Worm (Caenorhabditis elegans) whole organism, young adult: ENCODE data around the gene T21B10.4.

Experiments used
- D2030.7 ChIP-seq: fragments of 200-800 bp; sonication (Bioruptor generic); IDR thresholded peaks from 2 replicates; pipeline ENCODE4 v1.3.6; 2022; ENCODE audit warnings: missing genetic modification reagents, missing genetic modification characterization, missing compliant biosample characterization
- F10E7.11 ChIP-seq: sonication (generic microtip); optimal IDR thresholded peaks from 2 replicates; lab custom pipeline; 2017; ENCODE audit warnings: mild to moderate bottlenecking, missing genetic modification characterization, moderate library complexity, missing compliant biosample characterization
- F37B4.10 ChIP-seq: fragments of 200-800 bp; sonication (Bioruptor generic); IDR thresholded peaks from 2 replicates; pipeline ENCODE4 v1.3.6; 2022; ENCODE audit warnings: missing genetic modification characterization, missing compliant biosample characterization
- T26A5.8 ChIP-seq: sonication (generic microtip); optimal IDR thresholded peaks from 2 replicates; lab custom pipeline; 2016; ENCODE audit warnings: missing genetic modification characterization, missing compliant biosample characterization
- attf-5 ChIP-seq: fragments of 200-800 bp; sonication (Bioruptor generic); optimal IDR thresholded peaks from 2 replicates; lab custom pipeline; 2018; ENCODE audit warnings: mild to moderate bottlenecking, missing genetic modification characterization, missing compliant biosample characterization
- ceh-91 ChIP-seq: fragments of 200-800 bp; sonication (Bioruptor generic); IDR thresholded peaks from 2 replicates; pipeline ENCODE4 v1.3.6; 2022; ENCODE audit warnings: missing genetic modification reagents, missing genetic modification characterization, missing compliant biosample characterization
- gei-17 ChIP-seq: fragments of 200-800 bp; sonication (Bioruptor generic); optimal IDR thresholded peaks from 2 replicates; lab custom pipeline; 2018; ENCODE audit warnings: mild to moderate bottlenecking, missing genetic modification characterization, missing compliant biosample characterization
- nhr-27 ChIP-seq: fragments of 200-800 bp; sonication (Bioruptor generic); optimal IDR thresholded peaks from 2 replicates; lab custom pipeline; 2018; ENCODE audit warnings: mild to moderate bottlenecking, missing genetic modification characterization, moderate library complexity, missing compliant biosample characterization
- rcor-1 ChIP-seq: fragments of 200-800 bp; sonication (Bioruptor generic); IDR thresholded peaks from 2 replicates; pipeline ENCODE4 v1.3.6; 2022; ENCODE audit warnings: missing genetic modification reagents, missing genetic modification characterization, missing compliant biosample characterization
- unc-130 ChIP-seq: sonication (generic microtip); optimal IDR thresholded peaks from 2 replicates; lab custom pipeline; 2016; ENCODE audit warnings: missing genetic modification reagents, missing genetic modification characterization, missing compliant biosample characterization
- unc-62 ChIP-seq: fragments of 150-350 bp; optimal IDR thresholded peaks from 2 replicates; lab custom pipeline; 2014; ENCODE audit warnings: missing biosample characterization, missing genetic modification reagents, missing genetic modification characterization

DNA sequence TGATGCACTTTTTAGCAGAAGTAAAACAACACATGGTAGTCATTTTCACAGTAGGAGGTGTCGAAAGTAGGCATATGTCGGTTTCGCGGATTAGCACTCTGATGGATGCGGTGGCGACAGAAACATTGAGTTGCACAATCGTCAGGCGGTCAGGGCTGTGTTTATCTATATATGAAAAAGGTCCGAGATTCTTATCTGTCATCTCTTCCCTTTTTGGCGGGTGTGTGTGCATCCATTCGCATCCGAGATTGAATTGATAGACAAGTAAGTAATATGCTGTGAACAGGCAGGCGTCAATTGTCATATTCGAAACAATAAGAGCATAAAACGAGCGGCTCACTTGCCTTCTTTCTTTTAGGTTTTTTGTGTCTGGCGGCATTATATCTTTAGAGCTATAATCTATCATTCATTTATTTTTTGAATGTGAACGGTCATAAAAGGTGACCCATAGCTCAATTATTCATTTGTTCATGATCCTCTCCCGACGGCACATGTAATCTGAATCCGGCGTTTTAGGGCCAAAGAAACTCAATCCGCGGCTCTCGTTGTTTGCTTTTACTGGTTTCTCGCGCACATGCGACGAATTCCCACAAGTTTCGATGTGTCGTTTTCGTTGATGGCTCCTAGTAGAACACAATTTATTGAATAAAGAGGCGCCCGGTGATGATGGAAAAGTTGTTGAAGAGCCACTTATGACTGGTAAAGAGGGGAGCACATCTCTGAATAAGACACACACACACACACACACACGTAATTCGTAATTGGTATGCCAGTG lies 41.9 kb upstream of the T21B10.4 start:
- TF ChIP-seq ceh-91 (no peak), rcor-1 (GFP tag; lab: Robert Waterston, UW) (no peak), D2030.7 (GFP tag; lab: Robert Waterston, UW) (no peak), unc-130 (GFP tag; lab: Kevin White, UChicago) (no peak), attf-5 (no peak), nhr-27 (tag; lab: Kevin White, UChicago) (no peak), T26A5.8 (no peak), unc-62 (GFP tag; lab: Kevin White, UChicago) (no peak), gei-17 (no peak), F10E7.11 (no peak), F37B4.10 (GFP tag; lab: Robert Waterston, UW) (no peak)
